Worm (Caenorhabditis elegans): ENCODE data around the gene cdd-1.

DNA sequence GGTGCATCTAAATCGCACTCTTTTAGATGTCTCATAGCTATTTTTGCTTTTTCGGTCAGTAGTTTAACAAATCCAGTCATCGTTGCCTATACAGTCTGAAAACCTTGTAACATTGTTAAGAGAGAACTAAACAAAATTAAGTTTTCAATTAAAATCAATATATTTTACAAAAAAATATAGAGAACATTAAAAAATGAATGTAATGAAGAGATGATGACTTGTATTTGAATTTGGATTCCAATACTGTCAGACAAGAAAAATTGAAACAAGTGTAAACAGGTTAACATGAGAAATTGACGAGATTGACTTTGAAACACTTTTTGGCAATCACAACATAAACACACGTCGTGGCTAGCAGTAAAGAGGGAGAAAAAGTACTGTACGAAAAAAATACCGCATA, 25.9 kb downstream of the cdd-1 start, which contains the start of gene C17H11.5:
- no peak for TF ChIP-seq unc-130 (GFP tag; optimal IDR thresholded peaks at IDR 0.05)
- TF ChIP-seq pha-4 (tag; optimal IDR thresholded peaks at IDR 0.05): no peak
- no peak for TF ChIP-seq attf-6 (GFP tag; IDR thresholded peaks at IDR 0.05)
- TF ChIP-seq somi-1 (GFP tag; optimal IDR thresholded peaks at IDR 0.05): no peak
- TF ChIP-seq ama-1 (optimal IDR thresholded peaks at IDR 0.05): no peak
- TF ChIP-seq ama-1 (GFP tag; optimal IDR thresholded peaks at IDR 0.05): no peak
- TF ChIP-seq B0261.1 (tag; optimal IDR thresholded peaks at IDR 0.05): no peak
- no peak for TF ChIP-seq lin-35 (GFP tag; optimal IDR thresholded peaks at IDR 0.05)
- TF ChIP-seq sea-2 (GFP tag; IDR thresholded peaks at IDR 0.05): no peak
- no peak for TF ChIP-seq F39B2.1 (GFP tag; IDR thresholded peaks at IDR 0.05)
- no peak for TF ChIP-seq sptf-2 (GFP tag; optimal IDR thresholded peaks at IDR 0.05)
- TF ChIP-seq aptf-3 (GFP tag; IDR thresholded peaks at IDR 0.05): no peak
- no peak for TF ChIP-seq mes-4 (tag; optimal IDR thresholded peaks at IDR 0.05)
- TF ChIP-seq efl-1 (GFP tag; optimal IDR thresholded peaks at IDR 0.05): no peak

Measured in whole organism, young adult.